Fruit fly (Drosophila melanogaster) whole organism, embryonic: ENCODE measurements around the gene gammaTub37C.
A peak's percentile ranks its signal among the peaks of the same experiment; 100 is the strongest.

ENCODE experiments used
- ATbp ChIP-seq: fragments of 200-800 bp; sonication (Bioruptor generic); optimal IDR thresholded peaks from 2 replicates; lab custom pipeline; 2017; ENCODE audit warnings: missing biosample characterization, mild to moderate bottlenecking, missing genetic modification characterization, missing genetic modification reagents
- Abd-B ChIP-seq: fragments of 200-800 bp; sonication (Bioruptor generic); optimal IDR thresholded peaks from 2 replicates; lab custom pipeline; 2018; ENCODE audit warnings: missing biosample characterization, mild to moderate bottlenecking, missing genetic modification characterization, moderate library complexity
- Atf-2 ChIP-seq: fragments of 200-800 bp; sonication (Bioruptor generic); optimal IDR thresholded peaks from 2 replicates; lab custom pipeline; 2016; ENCODE audit warnings: missing biosample characterization, missing genetic modification characterization
- B-H2 ChIP-seq: fragments of 200-800 bp; sonication (Bioruptor generic); optimal IDR thresholded peaks from 2 replicates; lab custom pipeline; 2018; ENCODE audit warnings: missing biosample characterization, mild to moderate bottlenecking, missing genetic modification characterization
- CG10543 ChIP-seq: fragments of 200-800 bp; sonication (Bioruptor generic); optimal IDR thresholded peaks from 3 replicates; lab custom pipeline; 2017; ENCODE audit warnings: missing biosample characterization, mild to moderate bottlenecking, missing genetic modification characterization, moderate library complexity
- CG12071 ChIP-seq: fragments of 200-800 bp; sonication (Bioruptor generic); optimal IDR thresholded peaks from 3 replicates; lab custom pipeline; 2018; ENCODE audit warnings: missing biosample characterization, mild to moderate bottlenecking, missing genetic modification characterization
- CG12155 ChIP-seq: fragments of 200-800 bp; sonication (Bioruptor generic); optimal IDR thresholded peaks from 3 replicates; lab custom pipeline; 2016; ENCODE audit warnings: missing biosample characterization, missing genetic modification characterization
- CG1233 ChIP-seq: fragments of 200-800 bp; sonication (Bioruptor generic); optimal IDR thresholded peaks from 4 replicates; lab custom pipeline; 2018; ENCODE audit warnings: missing biosample characterization, mild to moderate bottlenecking, missing genetic modification characterization
- CG13894 ChIP-seq: fragments of 200-800 bp; sonication (Bioruptor generic); optimal IDR thresholded peaks from 3 replicates; lab custom pipeline; 2018; ENCODE audit warnings: missing biosample characterization, mild to moderate bottlenecking, missing genetic modification characterization, moderate library complexity
- CG15514 ChIP-seq: fragments of 200-800 bp; sonication (Bioruptor generic); optimal IDR thresholded peaks from 3 replicates; lab custom pipeline; 2017; ENCODE audit warnings: missing biosample characterization, missing genetic modification characterization, mild to moderate bottlenecking, moderate library complexity, missing genetic modification reagents
- CG17359 ChIP-seq: fragments of 200-800 bp; sonication (Bioruptor generic); optimal IDR thresholded peaks from 3 replicates; lab custom pipeline; 2018; ENCODE audit warnings: missing biosample characterization, mild to moderate bottlenecking, missing genetic modification characterization, moderate library complexity
- CG17568 ChIP-seq: fragments of 200-800 bp; sonication (Bioruptor generic); optimal IDR thresholded peaks from 2 replicates; lab custom pipeline; 2018; ENCODE audit warnings: missing biosample characterization, mild to moderate bottlenecking, missing genetic modification characterization, moderate library complexity
- CG18476 ChIP-seq: fragments of 200-800 bp; sonication (Bioruptor generic); optimal IDR thresholded peaks from 2 replicates; lab custom pipeline; 2016; ENCODE audit warnings: missing biosample characterization, mild to moderate bottlenecking, missing genetic modification characterization
- CG18764 ChIP-seq: fragments of 200-800 bp; sonication (Bioruptor generic); optimal IDR thresholded peaks from 3 replicates; lab custom pipeline; 2016; ENCODE audit warnings: missing biosample characterization, missing genetic modification characterization
- CG32767 ChIP-seq: fragments of 200-800 bp; sonication (Bioruptor generic); IDR thresholded peaks from 2 replicates; pipeline ENCODE4 v1.3.6; 2022; ENCODE audit warnings: missing biosample characterization, missing genetic modification characterization
- CG33557 ChIP-seq: fragments of 200-800 bp; sonication (Bioruptor generic); optimal IDR thresholded peaks from 2 replicates; lab custom pipeline; 2019; ENCODE audit warnings: missing biosample characterization, mild to moderate bottlenecking, missing genetic modification characterization, moderate library complexity
- CG34422 ChIP-seq: fragments of 200-800 bp; sonication (Bioruptor generic); IDR thresholded peaks from 3 replicates; pipeline ENCODE4 v1.3.6; 2022; ENCODE audit warnings: missing biosample characterization, missing genetic modification characterization
- CG3847 ChIP-seq: fragments of 200-800 bp; sonication (Bioruptor generic); IDR thresholded peaks from 2 replicates; pipeline ENCODE4 v1.3.6; 2022; ENCODE audit warnings: missing biosample characterization, missing genetic modification characterization
- CG42726 ChIP-seq: fragments of 200-800 bp; sonication (Bioruptor generic); IDR thresholded peaks from 2 replicates; pipeline ENCODE4 v1.3.6; 2022; ENCODE audit warnings: missing biosample characterization, missing genetic modification characterization; ENCODE audit not compliant: partially characterized antibody
- CG4820 ChIP-seq: fragments of 200-800 bp; sonication (Bioruptor generic); optimal IDR thresholded peaks from 3 replicates; lab custom pipeline; 2016; ENCODE audit warnings: missing biosample characterization, missing genetic modification characterization
- CG5180 ChIP-seq: fragments of 200-800 bp; sonication (Bioruptor generic); optimal IDR thresholded peaks from 3 replicates; lab custom pipeline; 2017; ENCODE audit warnings: missing biosample characterization, missing genetic modification characterization, mild to moderate bottlenecking, moderate library complexity, missing genetic modification reagents
- CG6813 ChIP-seq: fragments of 200-800 bp; sonication (Bioruptor generic); optimal IDR thresholded peaks from 2 replicates; lab custom pipeline; 2017; ENCODE audit warnings: missing biosample characterization, missing genetic modification characterization, mild to moderate bottlenecking, moderate library complexity, missing genetic modification reagents
- CG7839 ChIP-seq: fragments of 200-800 bp; sonication (Bioruptor generic); optimal IDR thresholded peaks from 3 replicates; lab custom pipeline; 2018; ENCODE audit warnings: missing biosample characterization, mild to moderate bottlenecking, missing genetic modification characterization, moderate library complexity
- CG9817 ChIP-seq: fragments of 200-800 bp; sonication (Bioruptor generic); optimal IDR thresholded peaks from 2 replicates; lab custom pipeline; 2018; ENCODE audit warnings: missing biosample characterization, mild to moderate bottlenecking, missing genetic modification characterization, moderate library complexity
- Dfd ChIP-seq, 2 experiments: fragments of >200 bp; optimal IDR thresholded peaks; 2 replicates each; lab custom pipeline; 2017; ENCODE audit warnings: missing biosample characterization in 2 of 2, missing genetic modification characterization in 2 of 2
- Drgx ChIP-seq: fragments of 200-800 bp; sonication (Bioruptor generic); IDR thresholded peaks from 2 replicates; pipeline ENCODE4 v1.3.6; 2022; ENCODE audit warnings: missing biosample characterization, missing genetic modification characterization
- Ets65A ChIP-seq: fragments of 200-800 bp; sonication (Bioruptor generic); peaks from one replicate; lab custom pipeline; 2016; ENCODE audit warnings: missing biosample characterization, missing genetic modification characterization
- Gsc ChIP-seq: fragments of 200-800 bp; sonication (Bioruptor generic); IDR thresholded peaks from 2 replicates; pipeline ENCODE4 v1.3.6; 2022; ENCODE audit warnings: missing biosample characterization, missing genetic modification characterization
- H15 ChIP-seq: fragments of 200-800 bp; sonication (Bioruptor generic); IDR thresholded peaks from 3 replicates; pipeline ENCODE4 v1.3.6; 2022; ENCODE audit warnings: missing biosample characterization, missing genetic modification characterization
- HLH54F ChIP-seq: fragments of 200-800 bp; sonication (Bioruptor generic); optimal IDR thresholded peaks from 3 replicates; lab custom pipeline; 2016; ENCODE audit warnings: missing biosample characterization, missing genetic modification characterization
- HmgD ChIP-seq: fragments of 200-800 bp; sonication (Bioruptor generic); optimal IDR thresholded peaks from 3 replicates; lab custom pipeline; 2016; ENCODE audit warnings: missing biosample characterization, missing genetic modification characterization
- Hmr ChIP-seq: fragments of 200-800 bp; sonication (Bioruptor generic); optimal IDR thresholded peaks from 3 replicates; lab custom pipeline; 2017; ENCODE audit warnings: mild to moderate bottlenecking, missing biosample characterization, missing genetic modification reagents, missing genetic modification characterization
- Hsf ChIP-seq: fragments of 200-800 bp; sonication (Bioruptor generic); optimal IDR thresholded peaks from 3 replicates; lab custom pipeline; 2016; ENCODE audit warnings: missing biosample characterization, missing genetic modification characterization
- Kr ChIP-seq: fragments of 200-800 bp; sonication (Bioruptor generic); optimal IDR thresholded peaks from 2 replicates; lab custom pipeline; 2017; ENCODE audit warnings: missing biosample characterization, mild to moderate bottlenecking, missing genetic modification characterization
- Lim3 ChIP-seq: fragments of 200-800 bp; sonication (Bioruptor generic); IDR thresholded peaks from 2 replicates; pipeline ENCODE4 v1.3.6; 2022; ENCODE audit warnings: missing biosample characterization, missing genetic modification characterization
- ara ChIP-seq: fragments of 200-800 bp; sonication (Bioruptor generic); IDR thresholded peaks from 2 replicates; pipeline ENCODE4 v1.3.6; 2022; ENCODE audit warnings: missing biosample characterization, missing genetic modification characterization
- ash1 ChIP-seq: fragments of 200-800 bp; sonication (Bioruptor generic); optimal IDR thresholded peaks from 2 replicates; lab custom pipeline; 2018; ENCODE audit warnings: missing biosample characterization, mild to moderate bottlenecking, missing genetic modification characterization
- bsh ChIP-seq, 2 experiments: fragments of 200-800 bp; sonication (Bioruptor generic); optimal IDR thresholded peaks; 2 replicates each; lab custom pipeline; 2017 to 2018; ENCODE audit warnings: mild to moderate bottlenecking in 2 of 2, missing biosample characterization in 2 of 2, missing genetic modification characterization in 2 of 2, moderate library complexity in 1 of 2
- caup ChIP-seq: fragments of 200-800 bp; sonication (Bioruptor generic); optimal IDR thresholded peaks from 3 replicates; lab custom pipeline; 2017; ENCODE audit warnings: missing biosample characterization, mild to moderate bottlenecking, missing genetic modification characterization, moderate library complexity; ENCODE audit not compliant: severe bottlenecking
- crol ChIP-seq: fragments of 200-800 bp; sonication (Bioruptor generic); IDR thresholded peaks from 2 replicates; pipeline ENCODE4 v1.3.6; 2022; ENCODE audit warnings: missing biosample characterization, missing genetic modification characterization
- dimm ChIP-seq: fragments of 200-800 bp; sonication (Bioruptor generic); IDR thresholded peaks from 2 replicates; pipeline ENCODE4 v1.3.6; 2022; ENCODE audit warnings: missing biosample characterization, missing genetic modification characterization
- ems ChIP-seq: fragments of 200-800 bp; sonication (Bioruptor generic); optimal IDR thresholded peaks from 3 replicates; lab custom pipeline; 2016; ENCODE audit warnings: missing biosample characterization, missing genetic modification characterization
- hbn ChIP-seq: fragments of 200-800 bp; sonication (Bioruptor generic); IDR thresholded peaks from 2 replicates; pipeline ENCODE4 v1.3.6; 2022; ENCODE audit warnings: missing biosample characterization, missing genetic modification characterization; ENCODE audit not compliant: partially characterized antibody
- kah ChIP-seq: fragments of 200-800 bp; sonication (Bioruptor generic); optimal IDR thresholded peaks from 2 replicates; lab custom pipeline; 2018; ENCODE audit warnings: missing biosample characterization, mild to moderate bottlenecking, missing genetic modification characterization
- klu ChIP-seq: fragments of 200-800 bp; sonication (Bioruptor generic); IDR thresholded peaks from 2 replicates; pipeline ENCODE4 v1.3.6; 2022; ENCODE audit warnings: missing biosample characterization, missing genetic modification characterization
- lov ChIP-seq, 2 experiments: fragments of 200-800 bp in 1 of 2; fragments of >200 bp in 1 of 2; sonication (Bioruptor generic) in 1 of 2; IDR thresholded peaks in 1 of 2; optimal IDR thresholded peaks in 1 of 2; 2 replicates in 1 of 2; 3 replicates in 1 of 2; pipeline versions ENCODE4 v1.3.6 to Lab custom; 2017 to 2022; ENCODE audit warnings: missing biosample characterization in 1 of 2, missing genetic modification characterization in 1 of 2
- nom ChIP-seq: fragments of 200-800 bp; sonication (Bioruptor generic); optimal IDR thresholded peaks from 2 replicates; lab custom pipeline; 2017; ENCODE audit warnings: missing biosample characterization, missing genetic modification characterization, mild to moderate bottlenecking, moderate library complexity, missing genetic modification reagents
- row ChIP-seq: fragments of 200-800 bp; sonication (Bioruptor generic); IDR thresholded peaks from 3 replicates; pipeline ENCODE4 v1.3.6; 2022; ENCODE audit warnings: missing biosample characterization, missing genetic modification characterization
- run ChIP-seq: fragments of 200-800 bp; sonication (Bioruptor generic); optimal IDR thresholded peaks from 3 replicates; lab custom pipeline; 2018; ENCODE audit warnings: missing biosample characterization, mild to moderate bottlenecking, missing genetic modification characterization
- sens ChIP-seq: fragments of 200-800 bp; sonication (Bioruptor generic); peaks from one replicate; lab custom pipeline; 2016; ENCODE audit warnings: missing biosample characterization, missing genetic modification characterization

Gene gammaTub37C

dm6 chr2L:19146047-19146446 lies 39.5 kb downstream of the gammaTub37C start (continued):
- TF ChIP-seq CG17568 (no peak), klu (no peak), CG42726 (GFP tag; lab: Robert Waterston, UW) (no peak), lov (optimal IDR thresholded peaks at IDR 0.05; lab: Kevin White, UChicago) (no peak), lov (GFP tag; IDR thresholded peaks at IDR 0.05; lab: Robert Waterston, UW) (no peak), sens (GFP tag; lab: Kevin White, UChicago) (peak; percentile 38), Abd-B (GFP tag; lab: Kevin White, UChicago) (no peak), CG3847 (no peak), Kr (GFP tag; lab: Kevin White, UChicago) (no peak), kah (no peak), caup (GFP tag; lab: Kevin White, UChicago) (no peak), CG15514 (GFP tag; lab: Kevin White, UChicago) (no peak), CG18476 (no peak), Atf-2 (GFP tag; lab: Kevin White, UChicago) (no peak), ash1 (GFP tag; lab: Kevin White, UChicago) (no peak), CG32767 (GFP tag; lab: Robert Waterston, UW) (no peak), crol (GFP tag; lab: Robert Waterston, UW) (peak; percentile 50; the same call in 1 of the 2 replicates), CG18764 (no peak), CG17359 (tag; lab: Kevin White, UChicago) (no peak), HLH54F (GFP tag; lab: Kevin White, UChicago) (no peak), HmgD (GFP tag; lab: Kevin White, UChicago) (no peak), CG13894 (tag; lab: Kevin White, UChicago) (peak; percentile 18), CG4820 (GFP tag; lab: Kevin White, UChicago) (no peak), CG34422 (no peak), CG12155 (no peak), Ets65A (GFP tag; lab: Kevin White, UChicago) (no peak), row (no peak), H15 (GFP tag; lab: Robert Waterston, UW) (no peak), Hmr (GFP tag; lab: Kevin White, UChicago) (peak; percentile 8), CG33557 (GFP tag; lab: Kevin White, UChicago) (no peak)
- TF ChIP-seq, all 482 proteins: peak for 21

DNA sequence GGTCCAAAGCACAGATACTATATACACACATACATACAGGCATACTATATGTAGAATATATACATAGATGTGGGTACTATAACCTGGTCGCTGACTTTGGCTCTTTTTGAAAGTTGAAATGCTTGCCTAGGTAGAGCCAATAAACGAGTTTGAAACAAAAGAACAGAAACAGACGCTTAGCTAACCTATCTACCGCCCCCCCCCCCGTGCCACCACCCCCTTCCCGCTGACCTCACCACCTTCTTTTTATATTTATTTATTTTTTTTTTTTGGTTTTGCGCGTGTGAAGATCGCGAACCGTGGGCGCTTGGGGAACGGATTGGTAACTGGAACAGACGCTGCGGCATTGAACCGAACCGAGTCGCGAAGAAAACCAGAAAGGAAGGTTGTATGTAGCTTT lies 41.4 kb downstream of the gammaTub37C start:
- TF ChIP-seq Hsf, result no peak
- no peak for TF ChIP-seq CG6813
- TF ChIP-seq CG12071 (GFP tag; lab: Kevin White, UChicago), result no peak
- TF ChIP-seq ems, result no peak
- peak; percentile 83 for TF ChIP-seq nom (GFP tag; lab: Kevin White, UChicago)
- no peak for TF ChIP-seq ATbp (GFP tag; lab: Kevin White, UChicago)
- no peak for TF ChIP-seq hbn (GFP tag; lab: Robert Waterston, UW)
- peak; percentile 47; the same call in 1 of the 2 replicates for TF ChIP-seq Drgx (GFP tag; lab: Robert Waterston, UW)
- no peak for TF ChIP-seq Dfd (GFP tag; optimal IDR thresholded peaks at IDR 0.05; lab: Kevin White, UChicago)
- peak; percentile 78 for TF ChIP-seq CG13894 (tag; lab: Kevin White, UChicago)
- TF ChIP-seq Lim3 (GFP tag; lab: Robert Waterston, UW), result no peak
- TF ChIP-seq CG1233 (GFP tag; lab: Kevin White, UChicago), result no peak
- TF ChIP-seq Atf-2 (GFP tag; lab: Kevin White, UChicago), result no peak
- no peak for TF ChIP-seq Gsc (GFP tag; lab: Robert Waterston, UW)
- TF ChIP-seq bsh (GFP tag; optimal IDR thresholded peaks at IDR 0.05; lab: Kevin White, UChicago), result peak in 1 of 2 experiments; percentile 19
- peak; percentile 77 for TF ChIP-seq crol (GFP tag; lab: Robert Waterston, UW)
- TF ChIP-seq run (tag; lab: Kevin White, UChicago), result no peak
- no peak for TF ChIP-seq B-H2 (GFP tag; lab: Kevin White, UChicago)
- no peak for TF ChIP-seq CG10543 (GFP tag; lab: Kevin White, UChicago)
- TF ChIP-seq ara (GFP tag; lab: Robert Waterston, UW), result no peak
- TF ChIP-seq dimm (GFP tag; lab: Robert Waterston, UW), result no peak
- no peak for TF ChIP-seq CG5180
- no peak for TF ChIP-seq CG9817 (tag; lab: Kevin White, UChicago)
- no peak for TF ChIP-seq CG7839 (tag; lab: Kevin White, UChicago)
